Worm (Caenorhabditis elegans): ENCODE data around the gene F21C10.1.
A peak's percentile ranks its signal among the peaks of the same experiment; 100 is the strongest.

The F21C10.1 gene

DNA sequence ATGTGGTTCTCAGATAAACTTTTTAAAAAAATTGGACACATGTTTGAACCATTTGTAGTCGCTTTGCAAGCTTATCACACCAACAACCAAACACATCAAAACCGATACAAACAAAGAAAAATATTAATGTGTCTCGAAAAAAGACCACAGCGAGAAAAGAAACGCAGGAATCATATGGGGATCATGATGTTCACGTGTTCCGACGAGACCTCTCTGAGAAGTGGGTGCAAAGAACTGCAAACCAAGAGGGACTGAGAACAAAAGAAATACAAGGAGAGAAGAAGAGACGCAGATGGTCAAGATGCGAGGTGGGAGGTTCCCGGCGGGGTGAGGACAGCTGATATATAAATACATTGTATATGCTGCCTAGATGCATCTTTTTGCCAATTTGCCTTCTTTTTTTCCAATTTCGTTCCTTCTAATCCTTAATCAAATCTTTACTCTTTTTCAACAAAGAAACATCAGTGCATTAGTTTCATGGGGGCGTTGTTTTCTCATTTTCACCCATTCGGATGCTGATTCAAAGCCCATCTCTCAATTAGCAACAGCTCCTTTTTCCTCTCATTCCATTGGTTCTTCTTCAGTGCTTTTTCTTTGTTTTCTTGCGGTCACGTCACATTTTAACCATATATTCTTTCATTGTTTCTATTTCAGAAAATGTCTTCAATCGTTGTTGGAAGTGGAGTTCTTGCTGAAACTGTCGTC lies 36.4 kb upstream of the F21C10.1 start, which contains the start of gene F21C10.10 (continued):
- TF ChIP-seq zfp-2 (tag; optimal IDR thresholded peaks at IDR 0.05), result no peak
- TF ChIP-seq spr-3 (GFP tag; optimal IDR thresholded peaks at IDR 0.05), result peak; percentile 49
- peak; percentile 99 for TF ChIP-seq dmd-6 (GFP tag; IDR thresholded peaks at IDR 0.05)
- TF ChIP-seq cey-2 (tag; optimal IDR thresholded peaks at IDR 0.05; ENCODE audit: borderline replicate concordance, insufficient read depth), result peak; percentile 95
- TF ChIP-seq ceh-20 (GFP tag; IDR thresholded peaks at IDR 0.05), result peak; percentile 92
- no peak for TF ChIP-seq mes-2 (tag; optimal IDR thresholded peaks at IDR 0.05; ENCODE audit: poor library complexity, severe bottlenecking)
- TF ChIP-seq ZK546.5 (tag; optimal IDR thresholded peaks at IDR 0.05), result no peak
- no peak for TF ChIP-seq unc-39 (tag; optimal IDR thresholded peaks at IDR 0.05)
- peak; percentile 99 for TF ChIP-seq hlh-30 (tag; optimal IDR thresholded peaks at IDR 0.05; ENCODE audit: insufficient read depth)
- no peak for TF ChIP-seq R02D3.7 (tag; optimal IDR thresholded peaks at IDR 0.05)
- peak; percentile 31 for TF ChIP-seq zip-2 (tag; optimal IDR thresholded peaks at IDR 0.05)
- no peak for TF ChIP-seq tag-97 (GFP tag; IDR thresholded peaks at IDR 0.05)
- peak; percentile 61 to 92 for TF ChIP-seq daf-16 (GFP tag; optimal IDR thresholded peaks at IDR 0.05)
- TF ChIP-seq daf-16 (tag; optimal IDR thresholded peaks at IDR 0.05), result peak; percentile 91
- TF ChIP-seq F49E8.2 (tag; optimal IDR thresholded peaks at IDR 0.05; ENCODE audit: borderline replicate concordance), result no peak
- TF ChIP-seq ceh-28 (tag; optimal IDR thresholded peaks at IDR 0.05), result no peak
- no peak for TF ChIP-seq Y75B8A.6 (GFP tag; IDR thresholded peaks at IDR 0.05)
- TF ChIP-seq dmd-9 (GFP tag; IDR thresholded peaks at IDR 0.05), result no peak
- peak; percentile 50 for TF ChIP-seq lin-13 (GFP tag; optimal IDR thresholded peaks at IDR 0.05)
- no peak for TF ChIP-seq unc-130 (GFP tag; optimal IDR thresholded peaks at IDR 0.05)
- TF ChIP-seq fos-1 (tag; optimal IDR thresholded peaks at IDR 0.05), result no peak
- peak; percentile 62; the same call in 1 of the 2 replicates for TF ChIP-seq lin-1 (GFP tag; IDR thresholded peaks at IDR 0.05)
- peak; percentile 91 for TF ChIP-seq mep-1 (tag; optimal IDR thresholded peaks at IDR 0.05)
- peak; percentile 98 for TF ChIP-seq nhr-28 (tag; optimal IDR thresholded peaks at IDR 0.05)
- peak; percentile 68 for TF ChIP-seq T20F7.1 (GFP tag; optimal IDR thresholded peaks at IDR 0.05)
- peak; percentile 59; the same call in 1 of the 2 replicates for TF ChIP-seq ctbp-1 (GFP tag; IDR thresholded peaks at IDR 0.05)
- TF ChIP-seq ceh-62 (tag; optimal IDR thresholded peaks at IDR 0.05), result no peak
- TF ChIP-seq daf-8 (GFP tag; IDR thresholded peaks at IDR 0.05), result no peak
- no peak for TF ChIP-seq vab-7 (GFP tag; IDR thresholded peaks at IDR 0.05)
- TF ChIP-seq F26F4.8 (GFP tag; conservative IDR thresholded peaks at IDR 0.05), result no peak
- TF ChIP-seq madf-9 (GFP tag; conservative IDR thresholded peaks at IDR 0.05), result peak; percentile 46; the same call in 1 of the 2 replicates
- TF ChIP-seq sdz-12 (GFP tag; optimal IDR thresholded peaks at IDR 0.05), result no peak

ce11 chrV:9096674-9097073 lies 35.5 kb upstream of the F21C10.1 start:
- TF ChIP-seq sdz-12 (GFP tag; optimal IDR thresholded peaks at IDR 0.05) (no peak), nhr-28 (tag; optimal IDR thresholded peaks at IDR 0.05) (no peak), ama-1 (optimal IDR thresholded peaks at IDR 0.05) (peak; percentile 27), hlh-30 (tag; optimal IDR thresholded peaks at IDR 0.05; ENCODE audit: insufficient read depth) (peak; percentile 52), ceh-44 (GFP tag; IDR thresholded peaks at IDR 0.05) (no peak), daf-16 (GFP tag; optimal IDR thresholded peaks at IDR 0.05) (no peak), daf-16 (tag; optimal IDR thresholded peaks at IDR 0.05) (no peak), mxl-3 (GFP tag; optimal IDR thresholded peaks at IDR 0.05) (peak; percentile 7)

ce11 chrV:9097213-9097612 lies 34.9 kb upstream of the F21C10.1 start:
- TF ChIP-seq daf-19 (GFP tag; conservative IDR thresholded peaks at IDR 0.05), result no peak
- TF ChIP-seq daf-8 (GFP tag; IDR thresholded peaks at IDR 0.05), result no peak
- TF ChIP-seq ceh-44 (GFP tag; IDR thresholded peaks at IDR 0.05), result no peak
- no peak for TF ChIP-seq F44E2.7 (GFP tag; IDR thresholded peaks at IDR 0.05)
- no peak for TF ChIP-seq ctbp-1 (GFP tag; IDR thresholded peaks at IDR 0.05)
- no peak for TF ChIP-seq spr-1 (tag; optimal IDR thresholded peaks at IDR 0.05)
- TF ChIP-seq lsy-2 (tag; optimal IDR thresholded peaks at IDR 0.05), result no peak
- no peak for TF ChIP-seq egl-43 (GFP tag; IDR thresholded peaks at IDR 0.05)
- TF ChIP-seq snpc-4 (tag; optimal IDR thresholded peaks at IDR 0.05), result no peak
- TF ChIP-seq egl-27 (tag; optimal IDR thresholded peaks at IDR 0.05), result no peak
- TF ChIP-seq ztf-11 (tag; optimal IDR thresholded peaks at IDR 0.05), result no peak
- TF ChIP-seq hmg-1.1 (GFP tag; IDR thresholded peaks at IDR 0.05), result no peak
- TF ChIP-seq lir-3 (tag; optimal IDR thresholded peaks at IDR 0.05), result no peak
- peak; percentile 17 for TF ChIP-seq ama-1 (optimal IDR thresholded peaks at IDR 0.05)
- no peak for TF ChIP-seq nhr-10 (tag; optimal IDR thresholded peaks at IDR 0.05)
- no peak for TF ChIP-seq hlh-11 (tag; optimal IDR thresholded peaks at IDR 0.05)
- TF ChIP-seq snpc-1.2 (GFP tag; IDR thresholded peaks at IDR 0.05), result no peak
- TF ChIP-seq daf-16 (GFP tag; optimal IDR thresholded peaks at IDR 0.05), result no peak
- no peak for TF ChIP-seq daf-16 (tag; optimal IDR thresholded peaks at IDR 0.05)
